Worm (Caenorhabditis elegans) whole organism, L1 larva: Measurements from ENCODE around the gene ZK563.7.

ENCODE experiments used
- ceh-82 ChIP-seq, 3 experiments: fragments of 150-350 bp in 1 of 3; sonication (generic microtip) in 2 of 3; optimal IDR thresholded peaks; 2 replicates each; lab custom pipeline; 2014 to 2017; ENCODE audit warnings: missing biosample characterization in 3 of 3, missing genetic modification characterization in 3 of 3
- egl-13 ChIP-seq: sonication (generic microtip); optimal IDR thresholded peaks from 2 replicates; lab custom pipeline; 2016; ENCODE audit warnings: missing genotype, missing genetic modification reagents, missing genetic modification characterization, missing compliant biosample characterization
- fkh-10 ChIP-seq: sonication (generic microtip); optimal IDR thresholded peaks from 2 replicates; lab custom pipeline; 2017; ENCODE audit warnings: missing biosample characterization, missing genetic modification reagents, missing genetic modification characterization
- jun-1 ChIP-seq: fragments of 150-350 bp; optimal IDR thresholded peaks from 2 replicates; lab custom pipeline; 2014; ENCODE audit warnings: missing biosample characterization, missing genetic modification reagents, missing genetic modification characterization
- nhr-237 ChIP-seq: fragments of 150-350 bp; optimal IDR thresholded peaks from 2 replicates; lab custom pipeline; 2014; ENCODE audit warnings: missing biosample characterization, missing genetic modification characterization
- nhr-84 ChIP-seq: sonication (generic microtip); optimal IDR thresholded peaks from 2 replicates; lab custom pipeline; 2017; ENCODE audit warnings: missing biosample characterization, missing genetic modification characterization
- nhr-90 ChIP-seq: sonication (generic microtip); optimal IDR thresholded peaks from 2 replicates; lab custom pipeline; 2016; ENCODE audit warnings: mild to moderate bottlenecking, missing genetic modification characterization, missing compliant biosample characterization; ENCODE audit not compliant: poor library complexity
- tbx-2 ChIP-seq: sonication (generic microtip); optimal IDR thresholded peaks from 2 replicates; lab custom pipeline; 2016; ENCODE audit warnings: missing genetic modification characterization, missing compliant biosample characterization
- xbp-1 ChIP-seq: sonication (generic microtip); optimal IDR thresholded peaks from 2 replicates; lab custom pipeline; 2016; ENCODE audit warnings: missing genetic modification characterization, missing compliant biosample characterization

Gene ZK563.7

ce11 chrX:3424516-3424915 is 44.2 kb downstream of the ZK563.7 start, which contains the start of gene ZK813.6:
Gene ZK813.6, plus strand, starts transcription at chrX:3424816.
- TF ChIP-seq tbx-2 (tag; lab: Kevin White, UChicago) (no peak), nhr-90 (tag; lab: Kevin White, UChicago) (no peak)
- TF ChIP-seq, all 84 proteins: peak for 0

- no peak for TF ChIP-seq xbp-1
- TF ChIP-seq ceh-82 (tag; optimal IDR thresholded peaks at IDR 0.05; lab: Kevin White, UChicago), result no peak
- TF ChIP-seq fkh-10 (GFP tag; lab: Kevin White, UChicago), result peak; percentile 59
- TF ChIP-seq egl-13, result no peak
- TF ChIP-seq nhr-84 (tag; lab: Kevin White, UChicago), result no peak
Observed at ce11 chrX:3429122-3429521, 48.9 kb downstream of the ZK563.7 start.

ce11 chrX:3430020-3430419 is 49.8 kb downstream of the ZK563.7 start, which contains the start of gene ZK813.4:
Gene ZK813.4, minus strand, starts transcription at chrX:3430120.
- TF ChIP-seq nhr-237 (tag; lab: Kevin White, UChicago), result no peak
- no peak for TF ChIP-seq jun-1
